Fruit fly (Drosophila melanogaster): ENCODE results near the gene rec.

DNA sequence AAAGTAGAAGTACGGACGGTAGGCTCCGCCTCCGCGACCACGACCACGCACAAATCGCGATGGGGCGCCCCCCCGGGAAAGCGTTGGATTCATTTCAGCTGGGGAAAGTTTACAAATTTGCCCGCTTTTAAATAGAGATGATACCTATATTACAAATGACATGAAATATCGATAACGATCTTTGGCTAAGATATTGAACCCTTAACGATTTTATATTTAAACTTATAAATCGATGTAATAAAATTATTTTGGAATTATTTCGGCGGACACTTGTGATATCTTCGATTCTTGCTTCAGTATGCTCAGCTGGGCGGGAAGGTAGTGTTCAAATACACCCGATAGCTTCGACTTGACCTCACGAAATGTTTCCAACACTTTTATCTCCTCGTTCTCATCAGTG lies at the start of gene rec:
- TF ChIP-seq CG8478 (optimal IDR thresholded peaks at IDR 0.05) (no peak), CTCF (optimal IDR thresholded peaks at IDR 0.05) (no peak)

Measured in S2 (cell line).